Fruit fly (Drosophila melanogaster) whole organism, embryonic: ENCODE results near the gene CG13086.

Source experiments
- Aef1 ChIP-seq: fragments of 200-800 bp; sonication (Bioruptor generic); IDR thresholded peaks from 3 replicates; pipeline ENCODE4 v1.3.6; 2022; ENCODE audit warnings: missing biosample characterization, missing genetic modification characterization
- Atf6 ChIP-seq: fragments of 200-800 bp; sonication (Bioruptor generic); IDR thresholded peaks from 2 replicates; pipeline ENCODE4 v1.3.6; 2022; ENCODE audit warnings: missing biosample characterization, missing genetic modification characterization
- B-H2 ChIP-seq: fragments of 200-800 bp; sonication (Bioruptor generic); optimal IDR thresholded peaks from 2 replicates; lab custom pipeline; 2018; ENCODE audit warnings: missing biosample characterization, mild to moderate bottlenecking, missing genetic modification characterization
- Bdp1 ChIP-seq: fragments of 200-800 bp; sonication (Bioruptor generic); optimal IDR thresholded peaks from 3 replicates; lab custom pipeline; 2016; ENCODE audit warnings: missing biosample characterization, missing genetic modification characterization
- Blimp-1 ChIP-seq: fragments of 200-800 bp; sonication (Bioruptor generic); optimal IDR thresholded peaks from 3 replicates; lab custom pipeline; 2018; ENCODE audit warnings: missing biosample characterization, missing genetic modification characterization, mild to moderate bottlenecking, moderate library complexity, missing genetic modification reagents
- CG1024 ChIP-seq: fragments of 200-800 bp; sonication (Bioruptor generic); IDR thresholded peaks from 2 replicates; pipeline ENCODE4 v1.3.6; 2022; ENCODE audit warnings: missing biosample characterization, missing genetic modification characterization
- CG10462 ChIP-seq: fragments of 200-800 bp; sonication (Bioruptor generic); optimal IDR thresholded peaks from 2 replicates; lab custom pipeline; 2016; ENCODE audit warnings: missing biosample characterization, missing genetic modification characterization
- CG11504 ChIP-seq: fragments of 200-800 bp; sonication (Bioruptor generic); optimal IDR thresholded peaks from 3 replicates; lab custom pipeline; 2019; ENCODE audit warnings: missing biosample characterization, mild to moderate bottlenecking, missing genetic modification characterization, moderate library complexity
- CG12071 ChIP-seq: fragments of 200-800 bp; sonication (Bioruptor generic); optimal IDR thresholded peaks from 3 replicates; lab custom pipeline; 2018; ENCODE audit warnings: missing biosample characterization, mild to moderate bottlenecking, missing genetic modification characterization
- CG12155 ChIP-seq: fragments of 200-800 bp; sonication (Bioruptor generic); optimal IDR thresholded peaks from 3 replicates; lab custom pipeline; 2016; ENCODE audit warnings: missing biosample characterization, missing genetic modification characterization
- CG12659 ChIP-seq: fragments of 200-800 bp; sonication (Bioruptor generic); optimal IDR thresholded peaks from 3 replicates; lab custom pipeline; 2017; ENCODE audit warnings: mild to moderate bottlenecking, missing biosample characterization, missing genetic modification reagents, missing genetic modification characterization
- CG14667 ChIP-seq: fragments of 200-800 bp; sonication (Bioruptor generic); IDR thresholded peaks from 2 replicates; pipeline ENCODE4 v1.3.6; 2022; ENCODE audit warnings: missing biosample characterization, missing genetic modification characterization
- CG14860 ChIP-seq: fragments of 200-800 bp; sonication (Bioruptor generic); IDR thresholded peaks from 3 replicates; pipeline ENCODE4 v1.3.6; 2022; ENCODE audit warnings: missing biosample characterization, missing genetic modification characterization; ENCODE audit not compliant: partially characterized antibody
- CG1647 ChIP-seq: fragments of 200-800 bp; sonication (Bioruptor generic); optimal IDR thresholded peaks from 3 replicates; lab custom pipeline; 2016; ENCODE audit warnings: missing biosample characterization, missing genetic modification characterization
- CG17359 ChIP-seq: fragments of 200-800 bp; sonication (Bioruptor generic); optimal IDR thresholded peaks from 3 replicates; lab custom pipeline; 2018; ENCODE audit warnings: missing biosample characterization, mild to moderate bottlenecking, missing genetic modification characterization, moderate library complexity
- CG17802 ChIP-seq: fragments of 200-800 bp; sonication (Bioruptor generic); optimal IDR thresholded peaks from 2 replicates; lab custom pipeline; 2018; ENCODE audit warnings: missing biosample characterization, mild to moderate bottlenecking, missing genetic modification characterization, moderate library complexity
- CG2199 ChIP-seq: fragments of 200-800 bp; sonication (Bioruptor generic); IDR thresholded peaks from 3 replicates; pipeline ENCODE4 v1.3.6; 2022; ENCODE audit warnings: missing biosample characterization, missing genetic modification characterization
- CG31388 ChIP-seq: fragments of 200-800 bp; sonication (Bioruptor generic); optimal IDR thresholded peaks from 2 replicates; lab custom pipeline; 2016; ENCODE audit warnings: missing biosample characterization, missing genetic modification characterization
- CG32532 ChIP-seq: fragments of 200-800 bp; sonication (Bioruptor generic); IDR thresholded peaks from 2 replicates; pipeline ENCODE4 v1.3.6; 2022; ENCODE audit warnings: missing biosample characterization, missing genetic modification characterization
- CG3847 ChIP-seq: fragments of 200-800 bp; sonication (Bioruptor generic); IDR thresholded peaks from 2 replicates; pipeline ENCODE4 v1.3.6; 2022; ENCODE audit warnings: missing biosample characterization, missing genetic modification characterization
- CG6791 ChIP-seq: fragments of 200-800 bp; sonication (Bioruptor generic); IDR thresholded peaks from 3 replicates; pipeline ENCODE4 v1.3.6; 2022; ENCODE audit warnings: missing biosample characterization, missing genetic modification characterization; ENCODE audit not compliant: partially characterized antibody
- CG7928 ChIP-seq: fragments of 200-800 bp; sonication (Bioruptor generic); optimal IDR thresholded peaks from 2 replicates; lab custom pipeline; 2017; ENCODE audit warnings: missing biosample characterization, mild to moderate bottlenecking, missing genetic modification characterization
- CG8388 ChIP-seq: fragments of 200-800 bp; sonication (Bioruptor generic); optimal IDR thresholded peaks from 2 replicates; lab custom pipeline; 2019; ENCODE audit warnings: missing biosample characterization, mild to moderate bottlenecking, missing genetic modification characterization, moderate library complexity
- CG9437 ChIP-seq: fragments of 200-800 bp; sonication (Bioruptor generic); optimal IDR thresholded peaks from 2 replicates; lab custom pipeline; 2018; ENCODE audit warnings: missing biosample characterization, mild to moderate bottlenecking, missing genetic modification characterization
- CG9817 ChIP-seq: fragments of 200-800 bp; sonication (Bioruptor generic); optimal IDR thresholded peaks from 2 replicates; lab custom pipeline; 2018; ENCODE audit warnings: missing biosample characterization, mild to moderate bottlenecking, missing genetic modification characterization, moderate library complexity
- Drgx ChIP-seq: fragments of 200-800 bp; sonication (Bioruptor generic); IDR thresholded peaks from 2 replicates; pipeline ENCODE4 v1.3.6; 2022; ENCODE audit warnings: missing biosample characterization, missing genetic modification characterization
- HLH4C ChIP-seq: fragments of 200-800 bp; sonication (Bioruptor generic); IDR thresholded peaks from 3 replicates; pipeline ENCODE4 v1.3.6; 2022; ENCODE audit warnings: missing biosample characterization, missing genetic modification characterization; ENCODE audit not compliant: partially characterized antibody
- HLH54F ChIP-seq: fragments of 200-800 bp; sonication (Bioruptor generic); optimal IDR thresholded peaks from 3 replicates; lab custom pipeline; 2016; ENCODE audit warnings: missing biosample characterization, missing genetic modification characterization
- Lhr ChIP-seq: fragments of 200-800 bp; sonication (Bioruptor generic); optimal IDR thresholded peaks from 3 replicates; lab custom pipeline; 2017; ENCODE audit warnings: mild to moderate bottlenecking, missing biosample characterization, missing genetic modification reagents, missing genetic modification characterization
- Med ChIP-seq: fragments of 200-800 bp; sonication (Bioruptor generic); peaks from one replicate; lab custom pipeline; 2016; ENCODE audit warnings: missing biosample characterization, missing genetic modification characterization, mild to moderate bottlenecking, inconsistent platforms, moderate library complexity
- Nf-YC ChIP-seq: fragments of 200-800 bp; optimal IDR thresholded peaks from 3 replicates; lab custom pipeline; 2019; ENCODE audit warnings: missing biosample characterization, mild to moderate bottlenecking, missing genetic modification characterization, moderate library complexity
- Optix ChIP-seq: fragments of 200-800 bp; sonication (Bioruptor generic); IDR thresholded peaks from 3 replicates; pipeline ENCODE4 v1.3.6; 2022; ENCODE audit warnings: missing biosample characterization, missing genetic modification characterization
- Rfx ChIP-seq: fragments of 200-800 bp; sonication (Bioruptor generic); IDR thresholded peaks from 2 replicates; pipeline ENCODE4 v1.3.6; 2022; ENCODE audit warnings: missing biosample characterization, missing genetic modification characterization
- Rx ChIP-seq: fragments of 200-800 bp; sonication (Bioruptor generic); IDR thresholded peaks from 2 replicates; pipeline ENCODE4 v1.3.6; 2022; ENCODE audit warnings: missing biosample characterization, missing genetic modification characterization
- chif ChIP-seq, 2 experiments: fragments of 200-800 bp; sonication (Bioruptor generic); optimal IDR thresholded peaks; 3 replicates each; lab custom pipeline; 2016; ENCODE audit warnings: missing biosample characterization in 2 of 2, missing genetic modification characterization in 2 of 2
- emc ChIP-seq: fragments of 200-800 bp; sonication (Bioruptor generic); optimal IDR thresholded peaks from 2 replicates; lab custom pipeline; 2016; ENCODE audit warnings: missing biosample characterization, missing genetic modification characterization
- en ChIP-seq: fragments of 200-800 bp; sonication (Bioruptor generic); optimal IDR thresholded peaks from 2 replicates; lab custom pipeline; 2016; ENCODE audit warnings: missing biosample characterization, missing genetic modification characterization
- fd3F ChIP-seq: fragments of 200-800 bp; sonication (Bioruptor generic); optimal IDR thresholded peaks from 2 replicates; lab custom pipeline; 2018; ENCODE audit warnings: missing biosample characterization, mild to moderate bottlenecking, missing genetic modification characterization, moderate library complexity
- gro ChIP-seq: fragments of 200-800 bp; sonication (Bioruptor generic); optimal IDR thresholded peaks from 2 replicates; lab custom pipeline; 2016; ENCODE audit warnings: missing biosample characterization, missing genetic modification characterization
- jumu ChIP-seq: fragments of 200-800 bp; sonication (Bioruptor generic); optimal IDR thresholded peaks from 3 replicates; lab custom pipeline; 2016; ENCODE audit warnings: missing biosample characterization, missing genetic modification characterization
- kah ChIP-seq: fragments of 200-800 bp; sonication (Bioruptor generic); optimal IDR thresholded peaks from 2 replicates; lab custom pipeline; 2018; ENCODE audit warnings: missing biosample characterization, mild to moderate bottlenecking, missing genetic modification characterization
- ken ChIP-seq: fragments of 200-800 bp; sonication (Bioruptor generic); IDR thresholded peaks from 3 replicates; pipeline ENCODE4 v1.3.6; 2022; ENCODE audit warnings: missing biosample characterization, missing genetic modification characterization
- nom ChIP-seq: fragments of 200-800 bp; sonication (Bioruptor generic); optimal IDR thresholded peaks from 2 replicates; lab custom pipeline; 2017; ENCODE audit warnings: missing biosample characterization, missing genetic modification characterization, mild to moderate bottlenecking, moderate library complexity, missing genetic modification reagents
- p53 ChIP-seq: fragments of 200-800 bp; sonication (Bioruptor generic); optimal IDR thresholded peaks from 2 replicates; lab custom pipeline; 2016; ENCODE audit warnings: missing biosample characterization, missing genetic modification characterization
- pb ChIP-seq: fragments of 200-800 bp; sonication (Bioruptor generic); optimal IDR thresholded peaks from 3 replicates; lab custom pipeline; 2016; ENCODE audit warnings: missing biosample characterization, missing genetic modification characterization
- pho ChIP-seq: fragments of 200-800 bp; sonication (Bioruptor generic); optimal IDR thresholded peaks from 2 replicates; lab custom pipeline; 2016; ENCODE audit warnings: missing biosample characterization, missing genetic modification characterization
- phol ChIP-seq: fragments of 200-800 bp; sonication (Bioruptor generic); optimal IDR thresholded peaks from 3 replicates; lab custom pipeline; 2018; ENCODE audit warnings: missing biosample characterization, mild to moderate bottlenecking, missing genetic modification characterization, moderate library complexity
- slbo ChIP-seq: fragments of 200-800 bp; sonication (Bioruptor generic); IDR thresholded peaks from 2 replicates; pipeline ENCODE4 v1.3.6; 2022; ENCODE audit warnings: missing biosample characterization, missing genetic modification characterization
- sqz ChIP-seq: fragments of 200-800 bp; sonication (Bioruptor generic); optimal IDR thresholded peaks from 3 replicates; lab custom pipeline; 2018; ENCODE audit warnings: missing biosample characterization, mild to moderate bottlenecking, missing genetic modification characterization
- sr ChIP-seq: fragments of 200-800 bp; sonication (Bioruptor generic); IDR thresholded peaks from 3 replicates; pipeline ENCODE4 v1.3.6; 2022; ENCODE audit warnings: missing biosample characterization, missing genetic modification characterization
- vfl ChIP-seq: fragments of 200-800 bp; sonication (Bioruptor generic); optimal IDR thresholded peaks from 2 replicates; lab custom pipeline; 2016; ENCODE audit warnings: missing biosample characterization, missing genetic modification characterization
- zen ChIP-seq: fragments of 200-800 bp; sonication (Bioruptor generic); optimal IDR thresholded peaks from 3 replicates; lab custom pipeline; 2018; ENCODE audit warnings: missing biosample characterization, mild to moderate bottlenecking, missing genetic modification characterization, moderate library complexity

CG13086 gene

DNA sequence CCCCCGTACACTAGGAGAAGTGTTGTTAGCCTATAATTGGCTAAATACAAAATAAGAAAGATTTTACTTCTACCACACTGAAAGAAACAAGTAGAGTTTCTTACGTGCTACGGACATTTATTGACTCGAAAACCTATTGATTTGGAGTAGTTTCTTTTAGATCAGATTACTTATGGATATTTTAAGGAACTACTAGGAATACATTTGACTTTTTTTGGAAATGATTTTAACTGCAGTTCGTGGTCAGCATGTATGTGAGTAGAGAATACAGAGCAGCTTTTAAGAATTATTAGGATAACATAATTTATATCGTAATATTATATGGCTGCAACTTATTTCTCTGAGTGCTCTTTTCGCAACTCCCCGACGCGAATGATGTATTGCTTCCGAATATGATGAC is 49.6 kb upstream of the CG13086 start (continued):
- no peak for TF ChIP-seq CG1024 (GFP tag; lab: Robert Waterston, UW)
- TF ChIP-seq HLH54F: no peak
- no peak for TF ChIP-seq gro (GFP tag; lab: Kevin White, UChicago)
- TF ChIP-seq Rfx (GFP tag; lab: Robert Waterston, UW): no peak
- no peak for TF ChIP-seq CG32532
- TF ChIP-seq CG1647: no peak
- TF ChIP-seq CG10462 (GFP tag; lab: Kevin White, UChicago): no peak
- TF ChIP-seq vfl (GFP tag; lab: Kevin White, UChicago): no peak
- TF ChIP-seq CG2199: no peak
- no peak for TF ChIP-seq Aef1 (GFP tag; lab: Robert Waterston, UW)
- no peak for TF ChIP-seq CG9437
- no peak for TF ChIP-seq pho (GFP tag; lab: Kevin White, UChicago)
- no peak for TF ChIP-seq emc (GFP tag; lab: Kevin White, UChicago)
- no peak for TF ChIP-seq ken
- no peak for TF ChIP-seq Rx (GFP tag; lab: Robert Waterston, UW)
- no peak for TF ChIP-seq CG12659
- no peak for TF ChIP-seq pb (GFP tag; lab: Kevin White, UChicago)
- no peak for TF ChIP-seq CG12071 (GFP tag; lab: Kevin White, UChicago)
- TF ChIP-seq nom: peak; percentile 16
- no peak for TF ChIP-seq CG14860 (GFP tag; lab: Robert Waterston, UW)
- TF ChIP-seq fd3F (GFP tag; lab: Kevin White, UChicago): no peak
- no peak for TF ChIP-seq CG31388 (GFP tag; lab: Kevin White, UChicago)
- no peak for TF ChIP-seq HLH4C (GFP tag; lab: Robert Waterston, UW)
- no peak for TF ChIP-seq CG17802 (tag; lab: Kevin White, UChicago)
- TF ChIP-seq Med (GFP tag; lab: Kevin White, UChicago): peak; percentile 49
- no peak for TF ChIP-seq CG17359 (tag; lab: Kevin White, UChicago)
- TF ChIP-seq CG7928: no peak
- TF ChIP-seq Optix (GFP tag; lab: Robert Waterston, UW): no peak
- no peak for TF ChIP-seq sr (GFP tag; lab: Robert Waterston, UW)
- TF ChIP-seq Nf-YC (tag; lab: Kevin White, UChicago): no peak
- TF ChIP-seq CG14667 (GFP tag; lab: Robert Waterston, UW): no peak
- TF ChIP-seq kah (GFP tag; lab: Kevin White, UChicago): no peak
- peak; percentile 8 for TF ChIP-seq CG8388
- TF ChIP-seq Lhr (GFP tag; lab: Kevin White, UChicago): no peak
- TF ChIP-seq slbo (GFP tag; lab: Robert Waterston, UW): no peak
- no peak for TF ChIP-seq Atf6
- peak in 1 of 2 experiments; percentile 25 for TF ChIP-seq chif (GFP tag; optimal IDR thresholded peaks at IDR 0.05; lab: Kevin White, UChicago)
- no peak for TF ChIP-seq p53 (GFP tag; lab: Kevin White, UChicago)
- no peak for TF ChIP-seq jumu (GFP tag; lab: Kevin White, UChicago)
- TF ChIP-seq Bdp1 (GFP tag; lab: Kevin White, UChicago): no peak
- TF ChIP-seq CG6791 (GFP tag; lab: Robert Waterston, UW): no peak
- TF ChIP-seq CG11504 (tag; lab: Kevin White, UChicago): peak; percentile 38
- no peak for TF ChIP-seq en (GFP tag; lab: Kevin White, UChicago)
- TF ChIP-seq phol (tag; lab: Kevin White, UChicago): peak; percentile 25
- no peak for TF ChIP-seq sqz (GFP tag; lab: Kevin White, UChicago)
- TF ChIP-seq Blimp-1 (GFP tag; lab: Kevin White, UChicago): peak; percentile 8
- no peak for TF ChIP-seq CG3847 (GFP tag; lab: Robert Waterston, UW)
- TF ChIP-seq B-H2 (GFP tag; lab: Kevin White, UChicago): no peak
- TF ChIP-seq zen (tag; lab: Kevin White, UChicago): no peak
- TF ChIP-seq CG9817 (tag; lab: Kevin White, UChicago): no peak
- no peak for TF ChIP-seq CG12155 (GFP tag; lab: Kevin White, UChicago)
- no peak for TF ChIP-seq Drgx (GFP tag; lab: Robert Waterston, UW)
